Fruit fly (Drosophila melanogaster): ENCODE results near the gene St2.

St2 gene

dm6 chr3R:9240554-9240953 lies 11.1 kb upstream of the St2 start, which contains the start of gene D1:
TSS of gene D1 (minus strand) at chr3R:9240654.
- TF ChIP-seq CG9948 (tag; optimal IDR thresholded peaks at IDR 0.05), result no peak
- TF ChIP-seq Snoo (tag; optimal IDR thresholded peaks at IDR 0.05), result no peak
- TF ChIP-seq rn (GFP tag; IDR thresholded peaks at IDR 0.05), result no peak
- no peak for TF ChIP-seq CG13204 (GFP tag; optimal IDR thresholded peaks at IDR 0.05)
- TF ChIP-seq gl (tag; optimal IDR thresholded peaks at IDR 0.05), result no peak
- no peak for TF ChIP-seq Pif1B (GFP tag; optimal IDR thresholded peaks at IDR 0.05)

dm6 chr3R:9245576-9246200 lies 6.0 kb upstream of the St2 start, which contains the start of gene Vps15:
TSS of gene Vps15 (minus strand) at chr3R:9245869.
- TF ChIP-seq Pif1A (GFP tag; optimal IDR thresholded peaks at IDR 0.05), result peak; percentile 35
- TF ChIP-seq D1 (tag; optimal IDR thresholded peaks at IDR 0.05), result peak; percentile 89
- peak; percentile 48 for TF ChIP-seq EcR (GFP tag; optimal IDR thresholded peaks at IDR 0.05)
- no peak for TF ChIP-seq CG10348 (GFP tag; IDR thresholded peaks at IDR 0.05)
- TF ChIP-seq CG8159 (tag; optimal IDR thresholded peaks at IDR 0.05), result peak; percentile 79
- TF ChIP-seq Pif1B (GFP tag; optimal IDR thresholded peaks at IDR 0.05), result peak; percentile 35
- TF ChIP-seq Ets98B (GFP tag; IDR thresholded peaks at IDR 0.05), result peak; percentile 73
- TF ChIP-seq CG4496 (GFP tag; IDR thresholded peaks at IDR 0.05), result peak; percentile 80
- TF ChIP-seq gl (tag; optimal IDR thresholded peaks at IDR 0.05), result peak; percentile 24
- TF ChIP-seq rn (GFP tag; IDR thresholded peaks at IDR 0.05), result no peak
- peak; percentile 57 for TF ChIP-seq CG8301 (tag; optimal IDR thresholded peaks at IDR 0.05)
- peak; percentile 55 for TF ChIP-seq CG9948 (tag; optimal IDR thresholded peaks at IDR 0.05)
- no peak for TF ChIP-seq fd96Ca (GFP tag; IDR thresholded peaks at IDR 0.05)
- peak; percentile 51 for TF ChIP-seq Snoo (tag; optimal IDR thresholded peaks at IDR 0.05)
- TF ChIP-seq CG17806 (tag; optimal IDR thresholded peaks at IDR 0.05), result peak; percentile 69
- peak; percentile 76 for TF ChIP-seq CG32121 (GFP tag; IDR thresholded peaks at IDR 0.05)
- TF ChIP-seq CG14655 (GFP tag; optimal IDR thresholded peaks at IDR 0.05), result peak; percentile 43
- peak; percentile 16; the same call in 1 of the 2 replicates for TF ChIP-seq CG12605 (GFP tag; IDR thresholded peaks at IDR 0.05)
- no peak for TF ChIP-seq CG13204 (GFP tag; optimal IDR thresholded peaks at IDR 0.05)
- peak; percentile 33 for TF ChIP-seq CG34367 (tag; optimal IDR thresholded peaks at IDR 0.05)
- peak; percentile 65 for TF ChIP-seq CG15710 (tag; optimal IDR thresholded peaks at IDR 0.05)

dm6 chr3R:9246366-9246765 lies 5.3 kb upstream of the St2 start, which contains the start of gene CG8420:
TSS of gene CG8420 (plus strand) at chr3R:9246649.
- no peak for TF ChIP-seq CG8159 (tag; optimal IDR thresholded peaks at IDR 0.05)
- TF ChIP-seq CG13204 (GFP tag; optimal IDR thresholded peaks at IDR 0.05), result no peak
- TF ChIP-seq rn (GFP tag; IDR thresholded peaks at IDR 0.05), result no peak
- TF ChIP-seq CG4496 (GFP tag; IDR thresholded peaks at IDR 0.05), result no peak
- TF ChIP-seq CG34367 (tag; optimal IDR thresholded peaks at IDR 0.05), result no peak
- no peak for TF ChIP-seq CG8301 (tag; optimal IDR thresholded peaks at IDR 0.05)
- TF ChIP-seq Ets98B (GFP tag; IDR thresholded peaks at IDR 0.05), result no peak
- no peak for TF ChIP-seq Pif1A (GFP tag; optimal IDR thresholded peaks at IDR 0.05)
- TF ChIP-seq CG10348 (GFP tag; IDR thresholded peaks at IDR 0.05), result no peak
- no peak for TF ChIP-seq CG14655 (GFP tag; optimal IDR thresholded peaks at IDR 0.05)
- no peak for TF ChIP-seq CG17806 (tag; optimal IDR thresholded peaks at IDR 0.05)
- TF ChIP-seq CG32121 (GFP tag; IDR thresholded peaks at IDR 0.05), result no peak
- no peak for TF ChIP-seq gl (tag; optimal IDR thresholded peaks at IDR 0.05)

- no peak for TF ChIP-seq fd96Ca (GFP tag; IDR thresholded peaks at IDR 0.05)
- TF ChIP-seq Pif1A (GFP tag; optimal IDR thresholded peaks at IDR 0.05), result peak; percentile 87
- peak; percentile 81 for TF ChIP-seq Snoo (tag; optimal IDR thresholded peaks at IDR 0.05)
- TF ChIP-seq CG14655 (GFP tag; optimal IDR thresholded peaks at IDR 0.05), result peak; percentile 90
- TF ChIP-seq rn (GFP tag; IDR thresholded peaks at IDR 0.05), result no peak
- peak; percentile 36 for TF ChIP-seq EcR (GFP tag; optimal IDR thresholded peaks at IDR 0.05)
- TF ChIP-seq Pif1B (GFP tag; optimal IDR thresholded peaks at IDR 0.05), result peak; percentile 69
- TF ChIP-seq CG9948 (tag; optimal IDR thresholded peaks at IDR 0.05), result peak; percentile 72
- peak; percentile 81 for TF ChIP-seq CG12605 (GFP tag; IDR thresholded peaks at IDR 0.05)
- peak; percentile 90 for TF ChIP-seq CG8301 (tag; optimal IDR thresholded peaks at IDR 0.05)
- TF ChIP-seq CG17806 (tag; optimal IDR thresholded peaks at IDR 0.05), result peak; percentile 81
- TF ChIP-seq CG4496 (GFP tag; IDR thresholded peaks at IDR 0.05), result peak; percentile 68
- no peak for TF ChIP-seq CG10348 (GFP tag; IDR thresholded peaks at IDR 0.05)
- TF ChIP-seq CG34367 (tag; optimal IDR thresholded peaks at IDR 0.05), result peak; percentile 67
- TF ChIP-seq CG13204 (GFP tag; optimal IDR thresholded peaks at IDR 0.05), result peak; percentile 29
- peak; percentile 94 for TF ChIP-seq D1 (tag; optimal IDR thresholded peaks at IDR 0.05)
- peak; percentile 71 for TF ChIP-seq CG15710 (tag; optimal IDR thresholded peaks at IDR 0.05)
- TF ChIP-seq CG32121 (GFP tag; IDR thresholded peaks at IDR 0.05), result 0 out of 2 replicates have a peak, but pooled peaks have one; percentile 31
- TF ChIP-seq gl (tag; optimal IDR thresholded peaks at IDR 0.05), result peak; percentile 50
- TF ChIP-seq Ets98B (GFP tag; IDR thresholded peaks at IDR 0.05), result peak; percentile 77
- peak; percentile 80 for TF ChIP-seq CG8159 (tag; optimal IDR thresholded peaks at IDR 0.05)
Measured at dm6 chr3R:9246879-9247621, 4.6 kb upstream of the St2 start.

dm6 chr3R:9249025-9249735 lies 2.5 kb upstream of the St2 start:
- peak; percentile 56 for TF ChIP-seq CG8159 (tag; optimal IDR thresholded peaks at IDR 0.05)
- TF ChIP-seq EcR (GFP tag; optimal IDR thresholded peaks at IDR 0.05), result peak; percentile 90
- TF ChIP-seq Snoo (tag; optimal IDR thresholded peaks at IDR 0.05), result peak; percentile 36
- TF ChIP-seq CG17806 (tag; optimal IDR thresholded peaks at IDR 0.05), result peak; percentile 11
- no peak for TF ChIP-seq CG4496 (GFP tag; IDR thresholded peaks at IDR 0.05)
- TF ChIP-seq CG8301 (tag; optimal IDR thresholded peaks at IDR 0.05), result peak; percentile 61
- TF ChIP-seq Pif1B (GFP tag; optimal IDR thresholded peaks at IDR 0.05), result no peak
- TF ChIP-seq CG15710 (tag; optimal IDR thresholded peaks at IDR 0.05), result peak; percentile 38
- peak; percentile 58 for TF ChIP-seq CG14655 (GFP tag; optimal IDR thresholded peaks at IDR 0.05)
